Worm (Caenorhabditis elegans): ENCODE measurements around the gene Y7A9D.1.

DNA sequence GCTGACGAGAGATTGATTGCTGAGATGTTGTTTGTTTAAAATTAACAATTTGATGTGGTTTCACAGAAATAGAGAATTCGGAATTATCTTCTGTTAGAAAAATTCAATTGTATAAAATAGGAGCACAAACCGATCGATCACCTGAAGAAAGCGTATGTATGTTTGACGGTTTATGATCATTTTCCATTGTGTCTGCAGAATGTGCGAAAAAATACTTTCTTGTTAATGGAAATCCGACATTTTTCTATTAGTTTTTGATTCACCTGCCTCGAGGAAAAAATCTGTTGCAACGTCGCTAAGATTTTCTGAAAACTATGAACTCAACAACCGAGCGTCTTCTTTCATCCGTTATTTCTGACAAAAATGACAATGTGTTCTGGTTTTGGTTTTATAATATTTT is 45.3 kb downstream of the Y7A9D.1 start, which contains the start of gene C35D6.13:
- TF ChIP-seq lin-13 (GFP tag; optimal IDR thresholded peaks at IDR 0.05), result no peak
- no peak for TF ChIP-seq ztf-11 (tag; optimal IDR thresholded peaks at IDR 0.05)
- no peak for TF ChIP-seq dsc-1 (tag; optimal IDR thresholded peaks at IDR 0.05)
- TF ChIP-seq pqm-1 (tag; optimal IDR thresholded peaks at IDR 0.05), result no peak
- TF ChIP-seq nhr-237 (tag; optimal IDR thresholded peaks at IDR 0.05), result no peak
- TF ChIP-seq unc-62 (GFP tag; optimal IDR thresholded peaks at IDR 0.05), result no peak
- TF ChIP-seq nhr-71 (tag; optimal IDR thresholded peaks at IDR 0.05), result no peak
- TF ChIP-seq blmp-1 (tag; optimal IDR thresholded peaks at IDR 0.05), result no peak
- no peak for TF ChIP-seq ama-1 (optimal IDR thresholded peaks at IDR 0.05)

Data from whole organism, L1 larva.